Fruit fly (Drosophila melanogaster) whole organism, wandering third instar larva: ENCODE data around the gene CG11590.

ENCODE experiments used
- Abd-B ChIP-seq: fragments of >200 bp; optimal IDR thresholded peaks from 2 replicates; lab custom pipeline; 2017; ENCODE audit warnings: missing biosample characterization, missing genetic modification characterization
- CG32264 ChIP-seq: fragments of 200-800 bp; sonication (Bioruptor generic); optimal IDR thresholded peaks from 2 replicates; lab custom pipeline; 2016; ENCODE audit warnings: missing biosample characterization, missing genetic modification characterization
- CG9705 ChIP-seq: fragments of 200-800 bp; sonication (Bioruptor generic); optimal IDR thresholded peaks from 2 replicates; lab custom pipeline; 2018; ENCODE audit warnings: missing biosample characterization, mild to moderate bottlenecking, missing genetic modification characterization
- CrebA ChIP-seq: fragments of 200-800 bp; sonication (Bioruptor generic); optimal IDR thresholded peaks from 2 replicates; lab custom pipeline; 2016; ENCODE audit warnings: missing biosample characterization, mild to moderate bottlenecking, missing genetic modification characterization, borderline replicate concordance
- Dfd ChIP-seq: fragments of >200 bp; optimal IDR thresholded peaks from 2 replicates; lab custom pipeline; 2017; ENCODE audit warnings: missing biosample characterization, missing genetic modification characterization
- Dif ChIP-seq: fragments of 200-275, 200-300 bp; sonication (Bioruptor generic); optimal IDR thresholded peaks from 2 replicates; lab custom pipeline; 2018; ENCODE audit warnings: missing biosample characterization, missing genetic modification characterization; ENCODE audit not compliant: partially characterized antibody
- GATAd ChIP-seq: sonication (Bioruptor generic); optimal IDR thresholded peaks from 2 replicates; lab custom pipeline; 2016; ENCODE audit warnings: missing biosample characterization, missing genetic modification characterization
- HLH106 ChIP-seq: fragments of 200-800 bp; optimal IDR thresholded peaks from 3 replicates; lab custom pipeline; 2019; ENCODE audit warnings: missing biosample characterization, mild to moderate bottlenecking, missing genetic modification characterization, moderate library complexity
- Hnf4 ChIP-seq: fragments of 200-800 bp; sonication (Bioruptor generic); optimal IDR thresholded peaks from 2 replicates; lab custom pipeline; 2016; ENCODE audit warnings: missing biosample characterization, mild to moderate bottlenecking, missing genetic modification characterization
- Hr78 ChIP-seq: fragments of >200 bp; optimal IDR thresholded peaks from 2 replicates; lab custom pipeline; 2017; ENCODE audit warnings: missing biosample characterization, missing genetic modification characterization
- Hr83 ChIP-seq: fragments of 200-300 bp; sonication (Bioruptor generic); optimal IDR thresholded peaks from 2 replicates; lab custom pipeline; 2016; ENCODE audit warnings: missing biosample characterization, mild to moderate bottlenecking, missing genetic modification characterization, moderate library complexity; ENCODE audit not compliant: poor library complexity, severe bottlenecking
- Jra ChIP-seq: sonication (Bioruptor generic); optimal IDR thresholded peaks from 2 replicates; lab custom pipeline; 2016; ENCODE audit warnings: missing biosample characterization, missing genetic modification characterization
- Mio ChIP-seq: sonication (Bioruptor generic); optimal IDR thresholded peaks from 2 replicates; lab custom pipeline; 2016; ENCODE audit warnings: missing biosample characterization, missing genetic modification characterization
- Myc ChIP-seq: fragments of >200 bp; optimal IDR thresholded peaks from 2 replicates; lab custom pipeline; 2017
- N ChIP-seq: fragments of >200 bp; optimal IDR thresholded peaks from 2 replicates; lab custom pipeline; 2018; ENCODE audit warnings: missing biosample characterization, missing external identifiers, missing genetic modification characterization
- OdsH ChIP-seq: fragments of 200-800 bp; sonication (Bioruptor generic); optimal IDR thresholded peaks from 2 replicates; lab custom pipeline; 2016; ENCODE audit warnings: missing biosample characterization, mild to moderate bottlenecking, missing genetic modification characterization
- Rel ChIP-seq, 2 experiments: fragments of 200-800 bp; sonication (Bioruptor generic) in 1 of 2; optimal IDR thresholded peaks; 2 replicates in 1 of 2; 3 replicates in 1 of 2; lab custom pipeline; 2016 to 2019; ENCODE audit warnings: mild to moderate bottlenecking in 2 of 2, missing biosample characterization in 2 of 2, missing genetic modification characterization in 2 of 2, moderate library complexity in 1 of 2
- Sp1 ChIP-seq: fragments of 200-800 bp; sonication (Bioruptor generic); optimal IDR thresholded peaks from 3 replicates; lab custom pipeline; 2019; ENCODE audit warnings: missing biosample characterization, mild to moderate bottlenecking, missing genetic modification characterization, moderate library complexity
- Vsx2 ChIP-seq: fragments of 200-300, 225-300 bp; sonication (Bioruptor generic); optimal IDR thresholded peaks from 2 replicates; lab custom pipeline; 2018; ENCODE audit warnings: missing biosample characterization, missing genetic modification characterization; ENCODE audit not compliant: partially characterized antibody
- br ChIP-seq: fragments of 200-800 bp; sonication (Bioruptor generic); optimal IDR thresholded peaks from 2 replicates; lab custom pipeline; 2016; ENCODE audit warnings: missing biosample characterization, missing genetic modification characterization
- brk ChIP-seq: fragments of 200-800 bp; sonication (Bioruptor generic); optimal IDR thresholded peaks from 2 replicates; lab custom pipeline; 2016; ENCODE audit warnings: missing biosample characterization, mild to moderate bottlenecking, missing genetic modification characterization
- dl ChIP-seq, 2 experiments: fragments of 175-275, 200-275 bp in 1 of 2; fragments of 200-275 bp in 1 of 2; sonication (Bioruptor generic); optimal IDR thresholded peaks; lab custom pipeline; 2018; ENCODE audit warnings: mild to moderate bottlenecking in 2 of 2, missing biosample characterization in 2 of 2, missing genetic modification characterization in 2 of 2, moderate library complexity in 2 of 2; ENCODE audit not compliant: partially characterized antibody in 2 of 2, insufficient read depth in 1 of 2
- dmrt93B ChIP-seq: fragments of 200-800 bp; sonication (Bioruptor generic); optimal IDR thresholded peaks from 2 replicates; lab custom pipeline; 2018; ENCODE audit warnings: missing biosample characterization, mild to moderate bottlenecking, missing genetic modification characterization
- dsf ChIP-seq: sonication (Bioruptor generic); optimal IDR thresholded peaks from 2 replicates; lab custom pipeline; 2016; ENCODE audit warnings: missing biosample characterization, missing genetic modification characterization, borderline replicate concordance
- ey ChIP-seq: fragments of 200-800 bp; sonication (Bioruptor generic); optimal IDR thresholded peaks from 2 replicates; lab custom pipeline; 2016; ENCODE audit warnings: missing biosample characterization, missing genetic modification characterization
- foxo ChIP-seq, 2 experiments: fragments of 200-800 bp; sonication (Bioruptor generic); optimal IDR thresholded peaks; 2 replicates in 1 of 2; 3 replicates in 1 of 2; lab custom pipeline; 2016 to 2017; ENCODE audit warnings: missing biosample characterization in 2 of 2, missing genetic modification characterization in 2 of 2
- fru ChIP-seq: fragments of 200-800 bp; sonication (Bioruptor generic); optimal IDR thresholded peaks from 3 replicates; lab custom pipeline; 2016; ENCODE audit warnings: missing biosample characterization, mild to moderate bottlenecking, missing genetic modification characterization
- h ChIP-seq: fragments of 200-800 bp; sonication (Bioruptor generic); optimal IDR thresholded peaks from 3 replicates; lab custom pipeline; 2016; ENCODE audit warnings: missing biosample characterization, mild to moderate bottlenecking, missing genetic modification characterization
- jim ChIP-seq: fragments of 175-275, 200-325 bp; sonication (Bioruptor generic); optimal IDR thresholded peaks from 2 replicates; lab custom pipeline; 2016; ENCODE audit warnings: missing biosample characterization, mild to moderate bottlenecking, missing genetic modification characterization
- lola ChIP-seq: fragments of >200 bp; optimal IDR thresholded peaks from 2 replicates; lab custom pipeline; 2017; ENCODE audit warnings: missing biosample characterization, missing genetic modification characterization
- pan ChIP-seq: fragments of >200 bp; optimal IDR thresholded peaks from 2 replicates; lab custom pipeline; 2017
- psq ChIP-seq: fragments of 200-800 bp; sonication (Bioruptor generic); optimal IDR thresholded peaks from 3 replicates; lab custom pipeline; 2017; ENCODE audit warnings: missing biosample characterization, mild to moderate bottlenecking, missing genetic modification characterization, moderate library complexity
- rgr ChIP-seq: fragments of 200-800 bp; sonication (Bioruptor generic); optimal IDR thresholded peaks from 3 replicates; lab custom pipeline; 2016; ENCODE audit warnings: missing biosample characterization, mild to moderate bottlenecking, missing genetic modification characterization
- sage ChIP-seq: fragments of 200-800 bp; sonication (Bioruptor generic); optimal IDR thresholded peaks from 2 replicates; lab custom pipeline; 2016; ENCODE audit warnings: missing biosample characterization, mild to moderate bottlenecking, missing genetic modification characterization
- sv ChIP-seq: fragments of 200-800 bp; sonication (Bioruptor generic); optimal IDR thresholded peaks from 3 replicates; lab custom pipeline; 2016; ENCODE audit warnings: missing biosample characterization, missing genetic modification characterization
- tai ChIP-seq: sonication (Bioruptor generic); optimal IDR thresholded peaks from 2 replicates; lab custom pipeline; 2016; ENCODE audit warnings: missing biosample characterization, missing genetic modification characterization
- usp ChIP-seq: fragments of >200 bp; optimal IDR thresholded peaks from 2 replicates; lab custom pipeline; 2017; ENCODE audit warnings: missing biosample characterization, missing genetic modification characterization
- woc ChIP-seq: sonication (Bioruptor generic); optimal IDR thresholded peaks from 2 replicates; lab custom pipeline; 2016; ENCODE audit warnings: missing biosample characterization, mild to moderate bottlenecking, missing genetic modification characterization

Gene CG11590

DNA sequence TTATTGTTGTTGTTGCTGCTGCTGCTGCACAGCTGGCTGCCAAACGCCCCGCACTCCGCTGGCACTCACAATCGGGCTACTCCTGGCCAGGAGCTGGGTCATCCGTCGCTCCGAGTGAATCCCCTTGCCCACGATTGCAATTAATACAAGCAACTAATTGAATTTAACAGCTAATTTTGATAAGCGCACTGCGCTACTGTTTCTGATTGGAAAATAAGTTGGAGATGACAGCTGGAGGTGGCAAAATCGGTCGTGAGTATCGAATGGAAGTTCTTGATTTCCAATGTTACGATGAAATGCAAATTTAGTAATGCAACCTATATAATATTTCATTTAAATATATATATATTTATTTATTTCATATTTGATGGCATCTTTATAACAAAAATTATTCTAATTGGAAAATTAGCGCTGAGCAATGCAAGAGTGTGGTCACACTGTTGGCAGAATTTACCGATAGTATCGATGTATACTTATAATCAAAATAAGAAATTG lies 33.9 kb downstream of the CG11590 start, which contains the start of gene CG42271:
CG42271 (minus strand) TSS at position 224 of the 495 bp plus-strand sequence.
- peak; percentile 6 for TF ChIP-seq GATAd (GFP tag; lab: Kevin White, UChicago)
- TF ChIP-seq psq (GFP tag; lab: Kevin White, UChicago) = peak; percentile 22
- TF ChIP-seq Myc (lab: Kevin White, UChicago) = no peak
- TF ChIP-seq dsf = no peak
- peak; percentile 58 for TF ChIP-seq HLH106 (tag; lab: Kevin White, UChicago)
- TF ChIP-seq OdsH (GFP tag; lab: Kevin White, UChicago) = no peak
- peak in 1 of 2 experiments; percentile 44 for TF ChIP-seq foxo (GFP tag; optimal IDR thresholded peaks at IDR 0.05; lab: Kevin White, UChicago)
- TF ChIP-seq Sp1 (GFP tag; lab: Kevin White, UChicago) = peak; percentile 33
- peak; percentile 21 for TF ChIP-seq CG9705 (GFP tag; lab: Kevin White, UChicago)
- no peak for TF ChIP-seq Rel (GFP tag; optimal IDR thresholded peaks at IDR 0.05; lab: Kevin White, UChicago)
- peak; percentile 86 for TF ChIP-seq Rel (tag; optimal IDR thresholded peaks at IDR 0.05; lab: Kevin White, UChicago)
- TF ChIP-seq brk (GFP tag; lab: Kevin White, UChicago) = no peak
- TF ChIP-seq rgr (GFP tag; lab: Kevin White, UChicago) = peak; percentile 12

DNA sequence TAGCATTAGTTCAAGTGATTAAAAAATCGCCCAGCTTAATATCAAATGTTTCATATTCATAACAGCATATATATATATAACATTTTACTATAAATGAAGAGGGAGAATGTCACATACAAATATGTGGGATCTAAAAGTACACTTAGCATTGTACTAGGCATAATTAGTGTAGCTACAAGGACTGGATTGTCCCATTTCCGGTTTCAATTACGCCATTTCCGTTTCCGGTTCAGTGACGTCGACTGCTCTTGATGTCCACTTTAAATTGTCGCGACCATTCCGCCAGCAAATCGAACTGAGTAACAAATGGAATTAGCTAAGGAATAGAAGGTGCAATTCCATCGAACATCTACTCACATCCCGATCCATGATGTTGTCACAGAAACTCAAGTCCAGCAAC lies 34.5 kb downstream of the CG11590 start:
- no peak for TF ChIP-seq jim (GFP tag; lab: Kevin White, UChicago)
- TF ChIP-seq sage (GFP tag; lab: Kevin White, UChicago) = no peak
- TF ChIP-seq h (GFP tag; lab: Kevin White, UChicago) = no peak
- no peak for TF ChIP-seq CG32264 (GFP tag; lab: Kevin White, UChicago)
- no peak for TF ChIP-seq CG9705 (GFP tag; lab: Kevin White, UChicago)
- no peak for TF ChIP-seq lola (GFP tag; lab: Kevin White, UChicago)
- TF ChIP-seq Dif = no peak
- TF ChIP-seq CrebA (GFP tag; lab: Kevin White, UChicago) = no peak
- TF ChIP-seq GATAd (GFP tag; lab: Kevin White, UChicago) = no peak
- no peak for TF ChIP-seq Hr78 (GFP tag; lab: Kevin White, UChicago)

DNA sequence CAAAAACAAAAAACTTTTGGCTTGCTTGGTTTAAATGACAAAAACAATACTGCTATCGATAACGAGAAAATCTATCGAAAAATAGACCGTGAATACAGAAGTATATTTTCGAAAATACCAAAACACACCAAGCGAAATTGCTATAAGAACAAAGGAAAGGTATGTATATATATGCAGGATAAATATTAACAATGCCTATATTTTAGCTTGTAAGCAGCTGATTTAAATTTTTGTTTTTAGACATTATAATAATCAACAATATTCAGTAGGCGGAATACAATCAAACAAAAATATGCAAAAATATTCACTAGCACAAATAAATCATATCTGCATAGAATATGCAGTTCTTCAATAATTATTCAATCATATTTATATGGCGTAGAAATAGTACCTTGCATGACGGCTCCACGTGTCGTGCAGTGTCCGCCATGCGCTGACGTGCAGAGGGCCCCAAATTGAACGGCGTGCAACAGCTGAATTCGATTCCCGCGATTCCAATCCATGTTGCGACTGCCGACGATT lies 38.0 kb downstream of the CG11590 start, which contains the start of the genes Fbxl4 and Dus2:
Fbxl4 (minus strand) TSS at position 51 of the 522 bp plus-strand sequence.
Dus2 (plus strand) TSS at position 116 of the 522 bp plus-strand sequence.
- TF ChIP-seq Dfd (GFP tag; lab: Kevin White, UChicago) (no peak), GATAd (GFP tag; lab: Kevin White, UChicago) (peak; percentile 71), Hr83 (no peak), OdsH (GFP tag; lab: Kevin White, UChicago) (peak; percentile 77), Myc (lab: Kevin White, UChicago) (peak; percentile 46), Dif (peak; percentile 98), brk (GFP tag; lab: Kevin White, UChicago) (no peak), usp (GFP tag; lab: Kevin White, UChicago) (no peak), fru (GFP tag; lab: Kevin White, UChicago) (peak; percentile 92), pan (lab: Kevin White, UChicago) (no peak), woc (GFP tag; lab: Kevin White, UChicago) (peak; percentile 90), Mio (GFP tag; lab: Kevin White, UChicago) (peak; percentile 27), psq (GFP tag; lab: Kevin White, UChicago) (peak; percentile 82), lola (GFP tag; lab: Kevin White, UChicago) (no peak), CG32264 (GFP tag; lab: Kevin White, UChicago) (peak; percentile 62), CrebA (GFP tag; lab: Kevin White, UChicago) (no peak), foxo (GFP tag; optimal IDR thresholded peaks at IDR 0.05; lab: Kevin White, UChicago) (peak in 1 of 2 experiments; percentile 94), rgr (GFP tag; lab: Kevin White, UChicago) (peak; percentile 85), ey (peak; percentile 88), Abd-B (GFP tag; lab: Kevin White, UChicago) (no peak), dsf (no peak), Sp1 (GFP tag; lab: Kevin White, UChicago) (peak; percentile 70), Rel (GFP tag; optimal IDR thresholded peaks at IDR 0.05; lab: Kevin White, UChicago) (no peak), Rel (tag; optimal IDR thresholded peaks at IDR 0.05; lab: Kevin White, UChicago) (peak; percentile 56), Hnf4 (GFP tag; lab: Kevin White, UChicago) (no peak), N (GFP tag; lab: Kevin White, UChicago) (no peak), CG9705 (GFP tag; lab: Kevin White, UChicago) (peak; percentile 88), sv (GFP tag; lab: Kevin White, UChicago) (peak; percentile 94), dl (GFP tag; optimal IDR thresholded peaks at IDR 0.05; lab: Kevin White, UChicago; ENCODE audit: insufficient read depth in 1 of 2, partially characterized antibody in 2 of 2) (peak in 1 of 2 experiments; percentile 68), h (GFP tag; lab: Kevin White, UChicago) (peak; percentile 89), Hr78 (GFP tag; lab: Kevin White, UChicago) (no peak), sage (GFP tag; lab: Kevin White, UChicago) (no peak), dmrt93B (GFP tag; lab: Kevin White, UChicago) (peak; percentile 86), Vsx2 (peak; percentile 99), tai (GFP tag; lab: Kevin White, UChicago) (no peak), HLH106 (tag; lab: Kevin White, UChicago) (peak; percentile 89), Jra (GFP tag; lab: Kevin White, UChicago) (peak; percentile 80), br (GFP tag; lab: Kevin White, UChicago) (peak; percentile 85), jim (GFP tag; lab: Kevin White, UChicago) (no peak)
